Worm (Caenorhabditis elegans): ENCODE measurements around the gene inso-1.

The inso-1 gene

DNA sequence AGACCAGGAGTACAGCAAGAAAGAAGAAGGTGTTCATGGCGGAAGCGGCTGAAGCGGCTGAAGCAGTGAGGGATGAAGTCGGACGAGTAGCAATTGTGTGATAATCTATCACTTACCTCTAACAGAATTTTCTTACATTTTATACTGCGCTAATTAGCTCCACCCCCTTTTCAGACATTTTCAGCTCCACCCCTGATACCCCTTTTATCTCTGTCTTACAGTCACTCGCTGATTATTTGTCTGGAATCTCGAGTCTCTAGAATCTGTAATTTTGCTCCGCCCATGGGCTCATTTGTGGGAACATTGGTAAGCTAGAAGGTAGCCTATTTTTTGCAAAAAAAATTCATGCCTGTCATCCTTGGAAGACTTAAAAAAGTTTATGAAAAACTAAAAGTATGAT, 44.4 kb downstream of the inso-1 start, which contains the start of gene ins-39:
Gene ins-39 (minus strand): TSS at position 101 of the 400 bp plus-strand sequence.
- no peak for TF ChIP-seq ceh-8 (GFP tag; optimal IDR thresholded peaks at IDR 0.05)
- TF ChIP-seq mdl-1 (tag; optimal IDR thresholded peaks at IDR 0.05), result no peak
- no peak for TF ChIP-seq nhr-85 (tag)

- peak; percentile 14 for TF ChIP-seq F16B12.6 (tag; optimal IDR thresholded peaks at IDR 0.05)
- TF ChIP-seq nhr-77 (tag; optimal IDR thresholded peaks at IDR 0.05), result peak; percentile 97
- peak; percentile 45 for TF ChIP-seq pqm-1 (tag; optimal IDR thresholded peaks at IDR 0.05)
- peak; percentile 94 for TF ChIP-seq swsn-7 (tag; optimal IDR thresholded peaks at IDR 0.05)
- no peak for TF ChIP-seq pag-3 (tag; optimal IDR thresholded peaks at IDR 0.05; ENCODE audit: borderline replicate concordance, insufficient read depth)
- peak; percentile 64 to 91 for TF ChIP-seq lin-35 (GFP tag; optimal IDR thresholded peaks at IDR 0.05)
- TF ChIP-seq vab-15 (tag; optimal IDR thresholded peaks at IDR 0.05), result peak; percentile 64
- peak; percentile 91 for TF ChIP-seq snpc-4 (tag; optimal IDR thresholded peaks at IDR 0.05)
- TF ChIP-seq aha-1 (tag; optimal IDR thresholded peaks at IDR 0.05), result peak; percentile 49
- peak; percentile 94 for TF ChIP-seq lin-14 (GFP tag; optimal IDR thresholded peaks at IDR 0.05)
- TF ChIP-seq nhr-11 (tag; optimal IDR thresholded peaks at IDR 0.05), result peak; percentile 94
- TF ChIP-seq nhr-28 (tag; optimal IDR thresholded peaks at IDR 0.05), result no peak
- TF ChIP-seq C34B4.2 (tag; optimal IDR thresholded peaks at IDR 0.05), result no peak
- TF ChIP-seq elt-2 (tag; optimal IDR thresholded peaks at IDR 0.05), result peak; percentile 84
- TF ChIP-seq lin-13 (GFP tag; optimal IDR thresholded peaks at IDR 0.05), result peak; percentile 77
- peak; percentile 77 for TF ChIP-seq C04F5.9 (tag; optimal IDR thresholded peaks at IDR 0.05)
- peak; percentile 94 for TF ChIP-seq nhr-71 (tag; optimal IDR thresholded peaks at IDR 0.05)
- peak; percentile 95 for TF ChIP-seq nhr-237 (tag; optimal IDR thresholded peaks at IDR 0.05)
- TF ChIP-seq nhr-20 (tag; optimal IDR thresholded peaks at IDR 0.05), result peak; percentile 95
- TF ChIP-seq skn-1 (tag; optimal IDR thresholded peaks at IDR 0.05), result peak; percentile 100
- peak; percentile 98 for TF ChIP-seq nhr-90 (tag; optimal IDR thresholded peaks at IDR 0.05; ENCODE audit: poor library complexity)
- TF ChIP-seq ceh-90 (tag; optimal IDR thresholded peaks at IDR 0.05), result peak; percentile 24
- peak; percentile 76 for TF ChIP-seq isw-1 (GFP tag; IDR thresholded peaks at IDR 0.05)
- peak; percentile 90 for TF ChIP-seq nhr-85 (tag)
- peak; percentile 45 to 84 for TF ChIP-seq ztf-11 (tag; optimal IDR thresholded peaks at IDR 0.05)
- no peak for TF ChIP-seq hlh-17 (GFP tag; optimal IDR thresholded peaks at IDR 0.05; ENCODE audit: borderline replicate concordance)
- TF ChIP-seq efl-1 (optimal IDR thresholded peaks at IDR 0.05), result peak; percentile 79 to 87
- TF ChIP-seq efl-1 (GFP tag; optimal IDR thresholded peaks at IDR 0.05 in 1 of 2), result peak; percentile 36 to 92
- peak; percentile 99 for TF ChIP-seq snu-23 (GFP tag; optimal IDR thresholded peaks at IDR 0.05)
- peak; percentile 53 for TF ChIP-seq zag-1 (tag; optimal IDR thresholded peaks at IDR 0.05)
- peak; percentile 69 for TF ChIP-seq nhr-84 (tag; optimal IDR thresholded peaks at IDR 0.05)
- TF ChIP-seq xbp-1 (tag; optimal IDR thresholded peaks at IDR 0.05), result peak; percentile 89
- TF ChIP-seq tlp-1 (tag; optimal IDR thresholded peaks at IDR 0.05), result no peak
- peak; percentile 97 for TF ChIP-seq rnt-1 (tag; optimal IDR thresholded peaks at IDR 0.05)
- peak; percentile 99 for TF ChIP-seq hpl-2 (GFP tag; optimal IDR thresholded peaks at IDR 0.05)
- TF ChIP-seq unc-98 (GFP tag; IDR thresholded peaks at IDR 0.05), result peak; percentile 71
- TF ChIP-seq mef-2 (tag; optimal IDR thresholded peaks at IDR 0.05), result peak; percentile 65
- peak; percentile 15 for TF ChIP-seq lin-15B (tag; optimal IDR thresholded peaks at IDR 0.05)
- peak; percentile 98 for TF ChIP-seq C16A3.4 (tag; optimal IDR thresholded peaks at IDR 0.05)
- peak; percentile 97 for TF ChIP-seq mep-1 (tag; optimal IDR thresholded peaks at IDR 0.05)
- TF ChIP-seq unc-86 (tag; optimal IDR thresholded peaks at IDR 0.05), result peak; percentile 89
- peak; percentile 90 for TF ChIP-seq aly-2 (tag; optimal IDR thresholded peaks at IDR 0.05)
- peak; percentile 92 for TF ChIP-seq unc-130 (tag; optimal IDR thresholded peaks at IDR 0.05)
- peak; percentile 93 for TF ChIP-seq nhr-19 (GFP tag; conservative IDR thresholded peaks at IDR 0.05)
- TF ChIP-seq grh-1 (GFP tag; IDR thresholded peaks at IDR 0.05), result peak; percentile 80
- TF ChIP-seq alr-1 (tag; optimal IDR thresholded peaks at IDR 0.05; ENCODE audit: borderline replicate concordance), result no peak
- TF ChIP-seq fos-1 (tag; optimal IDR thresholded peaks at IDR 0.05), result peak; percentile 95
- peak; percentile 94 for TF ChIP-seq irx-1 (tag; optimal IDR thresholded peaks at IDR 0.05)
- TF ChIP-seq jun-1 (tag; optimal IDR thresholded peaks at IDR 0.05), result peak; percentile 99
- peak; percentile 82 for TF ChIP-seq efl-3 (GFP tag; optimal IDR thresholded peaks at IDR 0.05)
Observed at ce11 chrX:1344818-1345217, 44.9 kb downstream of the inso-1 start.

Data from whole organism, L1 larva.